Worm (Caenorhabditis elegans): Measurements from ENCODE around the gene srh-292.

DNA sequence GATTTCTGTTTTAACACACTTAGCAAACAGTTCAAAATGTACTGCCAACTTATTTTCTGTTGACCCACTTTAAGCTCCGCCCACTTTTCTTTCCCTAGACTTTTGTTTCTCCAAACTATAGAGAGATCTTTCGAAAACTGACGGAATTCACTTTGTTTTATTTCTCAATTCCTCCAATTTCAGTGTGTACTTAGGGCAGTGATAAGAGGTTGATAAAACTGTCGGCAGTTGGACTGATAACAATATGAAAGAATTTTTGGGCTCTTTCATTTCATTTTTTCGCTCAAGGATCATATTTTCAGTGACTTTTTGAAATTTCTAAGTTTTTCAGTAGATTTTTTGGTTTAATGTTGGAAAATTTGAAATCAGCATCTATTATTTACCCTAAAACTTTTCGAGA is 47.6 kb upstream of the srh-292 start:
- TF ChIP-seq C16A3.4 (tag; optimal IDR thresholded peaks at IDR 0.05): no peak
- no peak for TF ChIP-seq ztf-11 (tag; optimal IDR thresholded peaks at IDR 0.05)
- no peak for TF ChIP-seq jun-1 (tag; optimal IDR thresholded peaks at IDR 0.05)
- TF ChIP-seq tbx-2 (tag; optimal IDR thresholded peaks at IDR 0.05): no peak
- TF ChIP-seq ama-1 (optimal IDR thresholded peaks at IDR 0.05): no peak
- TF ChIP-seq grh-1 (GFP tag; IDR thresholded peaks at IDR 0.05): no peak
- TF ChIP-seq egl-27 (tag; optimal IDR thresholded peaks at IDR 0.05): no peak
- TF ChIP-seq fkh-4 (tag; optimal IDR thresholded peaks at IDR 0.05; ENCODE audit: borderline replicate concordance): no peak

Measured in whole organism, L1 larva.